Worm (Caenorhabditis elegans) whole organism, late embryonic: Measurements from ENCODE around the gene unk-1.
A peak's percentile ranks its signal among the peaks of the same experiment; 100 is the strongest.

ENCODE experiments used
- C08G9.2 ChIP-seq: sonication (generic microtip); optimal IDR thresholded peaks from 2 replicates; lab custom pipeline; 2016; ENCODE audit warnings: mild to moderate bottlenecking, missing genetic modification characterization, moderate library complexity, missing compliant biosample characterization
- C38D4.7 ChIP-seq: fragments of 200-800 bp; sonication (Bioruptor generic); optimal IDR thresholded peaks from 2 replicates; lab custom pipeline; 2018; ENCODE audit warnings: mild to moderate bottlenecking, missing genetic modification characterization, moderate library complexity, missing compliant biosample characterization
- F13H6.1 ChIP-seq: sonication (generic microtip); optimal IDR thresholded peaks from 2 replicates; lab custom pipeline; 2016; ENCODE audit warnings: missing genetic modification characterization, missing compliant biosample characterization
- K02D7.2 ChIP-seq: sonication (generic microtip); optimal IDR thresholded peaks from 2 replicates; lab custom pipeline; 2017; ENCODE audit warnings: mild to moderate bottlenecking, missing genetic modification characterization, missing compliant biosample characterization
- K09A11.1 ChIP-seq: sonication (generic microtip); optimal IDR thresholded peaks from 2 replicates; lab custom pipeline; 2017; ENCODE audit warnings: antibody characterized with exemption, mild to moderate bottlenecking, missing genetic modification characterization, missing compliant biosample characterization; ENCODE audit not compliant: insufficient read depth
- T23F11.4 ChIP-seq: fragments of 200-800 bp; sonication (Bioruptor generic); optimal IDR thresholded peaks from 2 replicates; lab custom pipeline; 2018; ENCODE audit warnings: mild to moderate bottlenecking, missing genetic modification characterization, missing compliant biosample characterization
- ahr-1 ChIP-seq: sonication (generic microtip); optimal IDR thresholded peaks from 2 replicates; lab custom pipeline; 2016; ENCODE audit warnings: missing genetic modification characterization, missing compliant biosample characterization
- ceh-14 ChIP-seq: sonication (generic microtip); optimal IDR thresholded peaks from 2 replicates; lab custom pipeline; 2016; ENCODE audit warnings: missing genotype, missing genetic modification characterization, missing compliant biosample characterization
- ceh-18 ChIP-seq: sonication (generic microtip); optimal IDR thresholded peaks from 2 replicates; lab custom pipeline; 2016; ENCODE audit warnings: missing genetic modification characterization, missing compliant biosample characterization
- ceh-19 ChIP-seq: fragments of 200-800 bp; sonication (Bioruptor generic); optimal IDR thresholded peaks from 2 replicates; lab custom pipeline; 2018; ENCODE audit warnings: mild to moderate bottlenecking, missing genetic modification characterization, missing compliant biosample characterization
- ceh-24 ChIP-seq: sonication (generic microtip); optimal IDR thresholded peaks from 2 replicates; lab custom pipeline; 2016; ENCODE audit warnings: mild to moderate bottlenecking, missing genetic modification characterization, missing compliant biosample characterization
- ceh-30 ChIP-seq: fragments of 150-350 bp; optimal IDR thresholded peaks from 2 replicates; lab custom pipeline; 2014; ENCODE audit warnings: missing biosample characterization, missing genetic modification characterization
- ceh-31 ChIP-seq: sonication (generic microtip); optimal IDR thresholded peaks from 2 replicates; lab custom pipeline; 2016; ENCODE audit warnings: missing genetic modification characterization, missing compliant biosample characterization
- ceh-34 ChIP-seq: sonication (generic microtip); optimal IDR thresholded peaks from 2 replicates; lab custom pipeline; 2016; ENCODE audit warnings: mild to moderate bottlenecking, missing genetic modification characterization, missing compliant biosample characterization
- ceh-45 ChIP-seq: fragments of 200-800 bp; sonication (Bioruptor generic); IDR thresholded peaks from 2 replicates; pipeline ENCODE4 v1.3.6; 2022; ENCODE audit warnings: missing genetic modification reagents, missing genetic modification characterization, missing compliant biosample characterization
- ceh-48 ChIP-seq: sonication (generic microtip); optimal IDR thresholded peaks from 2 replicates; lab custom pipeline; 2016; ENCODE audit warnings: missing genetic modification characterization, inconsistent platforms, missing compliant biosample characterization
- dmd-4 ChIP-seq: sonication (generic microtip); optimal IDR thresholded peaks from 2 replicates; lab custom pipeline; 2016; ENCODE audit warnings: borderline replicate concordance, missing genetic modification characterization, missing compliant biosample characterization
- dve-1 ChIP-seq: sonication (generic microtip); optimal IDR thresholded peaks from 2 replicates; lab custom pipeline; 2017; ENCODE audit warnings: antibody characterized with exemption, mild to moderate bottlenecking, missing genetic modification characterization, missing compliant biosample characterization
- elt-4 ChIP-seq: sonication (generic microtip); optimal IDR thresholded peaks from 2 replicates; lab custom pipeline; 2016; ENCODE audit warnings: missing genetic modification characterization, missing compliant biosample characterization
- ets-4 ChIP-seq: sonication (generic microtip); optimal IDR thresholded peaks from 2 replicates; lab custom pipeline; 2016; ENCODE audit warnings: missing genetic modification characterization, missing compliant biosample characterization
- eyg-1 ChIP-seq: sonication (generic microtip); optimal IDR thresholded peaks from 2 replicates; lab custom pipeline; 2016; ENCODE audit warnings: missing genotype, missing genetic modification characterization, missing compliant biosample characterization
- fax-1 ChIP-seq: sonication (generic microtip); optimal IDR thresholded peaks from 2 replicates; lab custom pipeline; 2016; ENCODE audit warnings: missing genotype, missing genetic modification characterization, missing compliant biosample characterization
- fkh-6 ChIP-seq: sonication (generic microtip); optimal IDR thresholded peaks from 2 replicates; lab custom pipeline; 2016; ENCODE audit warnings: missing genetic modification characterization, missing compliant biosample characterization
- hlh-15 ChIP-seq: sonication (generic microtip); optimal IDR thresholded peaks from 2 replicates; lab custom pipeline; 2016; ENCODE audit warnings: missing genetic modification characterization, missing compliant biosample characterization
- hlh-30 ChIP-seq: sonication (generic microtip); optimal IDR thresholded peaks from 2 replicates; lab custom pipeline; 2017; ENCODE audit warnings: antibody characterized with exemption, missing genetic modification characterization, missing compliant biosample characterization; ENCODE audit not compliant: insufficient read depth
- hlh-6 ChIP-seq: sonication (generic microtip); optimal IDR thresholded peaks from 2 replicates; lab custom pipeline; 2016; ENCODE audit warnings: missing genotype, missing genetic modification characterization, missing compliant biosample characterization
- hlh-8 ChIP-seq: sonication (generic microtip); optimal IDR thresholded peaks from 2 replicates; lab custom pipeline; 2016; ENCODE audit warnings: missing genotype, missing genetic modification characterization, missing compliant biosample characterization
- lim-6 ChIP-seq: sonication (generic microtip); optimal IDR thresholded peaks from 2 replicates; lab custom pipeline; 2016; ENCODE audit warnings: missing genetic modification characterization, missing compliant biosample characterization
- lin-11 ChIP-seq: fragments of 200-800 bp; sonication (Bioruptor generic); optimal IDR thresholded peaks from 2 replicates; lab custom pipeline; 2018; ENCODE audit warnings: mild to moderate bottlenecking, missing genetic modification characterization, missing compliant biosample characterization
- madf-2 ChIP-seq: sonication (generic microtip); optimal IDR thresholded peaks from 2 replicates; lab custom pipeline; 2017; ENCODE audit warnings: missing genetic modification characterization, missing compliant biosample characterization
- mec-3 ChIP-seq: sonication (generic microtip); optimal IDR thresholded peaks from 2 replicates; lab custom pipeline; 2016; ENCODE audit warnings: borderline replicate concordance, missing genetic modification characterization, missing compliant biosample characterization
- nhr-11 ChIP-seq: fragments of 150-350 bp; optimal IDR thresholded peaks from 2 replicates; lab custom pipeline; 2014; ENCODE audit warnings: missing biosample characterization, missing genetic modification characterization
- odd-2 ChIP-seq: sonication (generic microtip); optimal IDR thresholded peaks from 2 replicates; lab custom pipeline; 2017; ENCODE audit warnings: antibody characterized with exemption, mild to moderate bottlenecking, missing genetic modification characterization, missing compliant biosample characterization
- pag-3 ChIP-seq: sonication (generic microtip); optimal IDR thresholded peaks from 2 replicates; lab custom pipeline; 2016; ENCODE audit warnings: missing compliant biosample characterization, missing genetic modification characterization, borderline replicate concordance
- pha-2 ChIP-seq: sonication (generic microtip); optimal IDR thresholded peaks from 2 replicates; lab custom pipeline; 2017; ENCODE audit warnings: mild to moderate bottlenecking, missing genetic modification characterization, missing compliant biosample characterization
- pqm-1 ChIP-seq: sonication (generic microtip); optimal IDR thresholded peaks from 2 replicates; lab custom pipeline; 2016; ENCODE audit warnings: missing genetic modification characterization, missing compliant biosample characterization
- pros-1 ChIP-seq: fragments of 150-350 bp; optimal IDR thresholded peaks from 2 replicates; lab custom pipeline; 2014; ENCODE audit warnings: missing biosample characterization, missing genetic modification reagents, missing genetic modification characterization
- ref-2 ChIP-seq: sonication (generic microtip); optimal IDR thresholded peaks from 2 replicates; lab custom pipeline; 2016; ENCODE audit warnings: missing genetic modification characterization, missing compliant biosample characterization
- rnt-1 ChIP-seq: sonication (generic microtip); optimal IDR thresholded peaks from 2 replicates; lab custom pipeline; 2016; ENCODE audit warnings: missing genetic modification characterization, missing compliant biosample characterization
- syd-9 ChIP-seq: sonication (generic microtip); optimal IDR thresholded peaks from 2 replicates; lab custom pipeline; 2016; ENCODE audit warnings: mild to moderate bottlenecking, missing genetic modification characterization, moderate library complexity, missing compliant biosample characterization
- tbx-2 ChIP-seq: sonication (generic microtip); optimal IDR thresholded peaks from 2 replicates; lab custom pipeline; 2016; ENCODE audit warnings: missing genetic modification characterization, missing compliant biosample characterization
- ttx-3 ChIP-seq: sonication (generic microtip); optimal IDR thresholded peaks from 2 replicates; lab custom pipeline; 2016; ENCODE audit warnings: missing genetic modification reagents, missing genetic modification characterization, missing compliant biosample characterization
- unc-3 ChIP-seq, 2 experiments: fragments of 200-800 bp in 1 of 2; sonication (Bioruptor generic) in 1 of 2; sonication (generic microtip) in 1 of 2; conservative IDR thresholded peaks in 1 of 2; optimal IDR thresholded peaks in 1 of 2; 2 replicates each; pipeline versions ENCODE4 v1.3.6 to Lab custom; 2016 to 2022; ENCODE audit warnings: missing compliant biosample characterization in 2 of 2, missing genetic modification characterization in 2 of 2, missing genetic modification reagents in 1 of 2
- zip-5 ChIP-seq: sonication (generic microtip); optimal IDR thresholded peaks from 2 replicates; lab custom pipeline; 2016; ENCODE audit warnings: missing genetic modification characterization, missing compliant biosample characterization
- ztf-16 ChIP-seq: sonication (generic microtip); optimal IDR thresholded peaks from 2 replicates; lab custom pipeline; 2017; ENCODE audit warnings: missing genetic modification characterization, missing compliant biosample characterization

The unk-1 gene

ce11 chrX:8036219-8036883 is 21.6 kb downstream of the unk-1 start (continued):
- TF ChIP-seq dmd-4 (tag; lab: Kevin White, UChicago): no peak
- no peak for TF ChIP-seq zip-5 (tag; lab: Kevin White, UChicago)
- TF ChIP-seq elt-4 (tag; lab: Kevin White, UChicago): no peak
- no peak for TF ChIP-seq ceh-19 (GFP tag; lab: Kevin White, UChicago)
- peak; percentile 36 for TF ChIP-seq syd-9
- TF ChIP-seq eyg-1 (tag; lab: Kevin White, UChicago): no peak
- TF ChIP-seq ztf-16: no peak
- peak; percentile 76 for TF ChIP-seq K09A11.1 (tag; lab: Kevin White, UChicago)
- peak; percentile 66 for TF ChIP-seq pqm-1 (tag; lab: Kevin White, UChicago)
- no peak for TF ChIP-seq unc-3 (GFP tag; conservative IDR thresholded peaks at IDR 0.05; lab: Robert Waterston, UW)
- peak; percentile 57 for TF ChIP-seq unc-3 (tag; optimal IDR thresholded peaks at IDR 0.05; lab: Kevin White, UChicago)
- no peak for TF ChIP-seq T23F11.4 (GFP tag; lab: Kevin White, UChicago)
- peak; percentile 99 for TF ChIP-seq ceh-48 (tag; lab: Kevin White, UChicago)
- peak; percentile 91 for TF ChIP-seq dve-1
- no peak for TF ChIP-seq fkh-6
- TF ChIP-seq fax-1 (tag; lab: Kevin White, UChicago): no peak
- TF ChIP-seq hlh-15 (tag; lab: Kevin White, UChicago): no peak
- no peak for TF ChIP-seq ceh-24 (tag; lab: Kevin White, UChicago)
- peak; percentile 76 for TF ChIP-seq pros-1 (tag; lab: Kevin White, UChicago)
- TF ChIP-seq nhr-11 (tag; lab: Kevin White, UChicago): no peak
- peak; percentile 2 for TF ChIP-seq hlh-8 (tag; lab: Kevin White, UChicago)
- TF ChIP-seq C38D4.7 (GFP tag; lab: Kevin White, UChicago): no peak
- peak; percentile 95 for TF ChIP-seq ref-2 (tag; lab: Kevin White, UChicago)
- TF ChIP-seq F13H6.1 (tag; lab: Kevin White, UChicago): peak; percentile 5
- peak; percentile 95 for TF ChIP-seq ceh-31 (tag; lab: Kevin White, UChicago)
- TF ChIP-seq K02D7.2: no peak
- no peak for TF ChIP-seq ets-4 (tag; lab: Kevin White, UChicago)
- no peak for TF ChIP-seq madf-2
- peak; percentile 64 for TF ChIP-seq hlh-6
- no peak for TF ChIP-seq lin-11 (tag; lab: Kevin White, UChicago)
- peak; percentile 63 for TF ChIP-seq ceh-14 (tag; lab: Kevin White, UChicago)
- TF ChIP-seq odd-2: no peak
- TF ChIP-seq C08G9.2 (tag; lab: Kevin White, UChicago): peak; percentile 46
- peak; percentile 33 for TF ChIP-seq ttx-3 (tag; lab: Kevin White, UChicago)
- TF ChIP-seq rnt-1 (tag; lab: Kevin White, UChicago): peak; percentile 91
- TF ChIP-seq ceh-45 (GFP tag; lab: Robert Waterston, UW): no peak; the same call in 1 of the 2 replicates
- TF ChIP-seq ceh-18 (tag; lab: Kevin White, UChicago): peak; percentile 99
- TF ChIP-seq lim-6: no peak
- no peak for TF ChIP-seq pha-2
- peak; percentile 75 for TF ChIP-seq ceh-34 (tag; lab: Kevin White, UChicago)
- TF ChIP-seq mec-3 (tag; lab: Kevin White, UChicago): no peak
- TF ChIP-seq tbx-2 (tag; lab: Kevin White, UChicago): peak; percentile 91
- peak; percentile 76 for TF ChIP-seq hlh-30 (tag; lab: Kevin White, UChicago)
- TF ChIP-seq ahr-1 (tag; lab: Kevin White, UChicago): no peak
- TF ChIP-seq pag-3: no peak
- TF ChIP-seq ceh-30 (tag; lab: Kevin White, UChicago): peak; percentile 71
